Worm (Caenorhabditis elegans): ENCODE results near the gene mdt-6.

DNA sequence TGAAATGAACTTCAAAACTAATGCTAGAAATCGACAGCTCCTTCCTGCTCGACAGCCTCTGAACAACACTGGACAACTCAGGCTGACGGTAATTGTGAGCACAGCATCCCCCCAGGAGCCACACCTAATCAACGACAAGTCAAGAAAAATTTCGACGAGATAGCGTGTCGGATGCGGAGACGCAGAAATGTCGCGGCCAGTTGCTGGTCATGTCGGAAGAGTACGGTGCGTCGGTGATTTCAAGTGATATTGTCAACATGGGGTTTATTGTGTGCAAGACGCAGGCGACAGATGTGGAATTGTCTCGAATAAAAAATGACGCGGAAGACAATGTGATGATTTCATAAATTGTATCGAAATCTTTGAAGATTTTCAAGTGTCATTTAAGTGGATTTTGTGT lies 22.9 kb downstream of the mdt-6 start, which contains the start of gene twk-11:
- no peak for TF ChIP-seq hmg-11 (tag; optimal IDR thresholded peaks at IDR 0.05)
- TF ChIP-seq skn-1 (tag; optimal IDR thresholded peaks at IDR 0.05), result no peak
- no peak for TF ChIP-seq mdl-1 (tag; optimal IDR thresholded peaks at IDR 0.05)
- no peak for TF ChIP-seq nhr-237 (tag; optimal IDR thresholded peaks at IDR 0.05)
